Worm (Caenorhabditis elegans) whole organism, L2 larva: Measurements from ENCODE around the gene ttx-3.

Experiments used
- alr-1 ChIP-seq: fragments of 150-350 bp; optimal IDR thresholded peaks from 2 replicates; lab custom pipeline; 2014; ENCODE audit warnings: missing biosample characterization, missing genetic modification characterization
- elt-1 ChIP-seq: fragments of 150-350 bp; optimal IDR thresholded peaks from 2 replicates; lab custom pipeline; 2014; ENCODE audit warnings: missing biosample characterization, missing genetic modification characterization
- elt-3 ChIP-seq: sonication (generic microtip); optimal IDR thresholded peaks from 2 replicates; lab custom pipeline; 2017; ENCODE audit warnings: missing biosample characterization, missing genetic modification characterization
- lin-13 ChIP-seq: fragments of 150-350 bp; optimal IDR thresholded peaks from 2 replicates; lab custom pipeline; 2014; ENCODE audit warnings: missing biosample characterization, missing genetic modification reagents, missing genetic modification characterization
- lin-39 ChIP-seq: fragments of 150-350 bp; optimal IDR thresholded peaks from 2 replicates; lab custom pipeline; 2014; ENCODE audit warnings: missing biosample characterization, missing genetic modification reagents, missing genetic modification characterization
- lsy-2 ChIP-seq, 2 experiments: fragments of 150-350 bp in 1 of 2; sonication (generic microtip) in 1 of 2; optimal IDR thresholded peaks; 2 replicates each; lab custom pipeline; 2014 to 2017; ENCODE audit warnings: missing biosample characterization in 2 of 2, missing genetic modification characterization in 2 of 2
- mab-5 ChIP-seq: fragments of 150-350 bp; optimal IDR thresholded peaks from 2 replicates; lab custom pipeline; 2014; ENCODE audit warnings: missing biosample characterization, missing genetic modification characterization
- nhr-12 ChIP-seq: fragments of 150-350 bp; optimal IDR thresholded peaks from 2 replicates; lab custom pipeline; 2014; ENCODE audit warnings: missing biosample characterization, missing genetic modification characterization
- unc-62 ChIP-seq: fragments of 150-350 bp; optimal IDR thresholded peaks from 2 replicates; lab custom pipeline; 2014; ENCODE audit warnings: missing biosample characterization, missing genetic modification reagents, missing genetic modification characterization
- zag-1 ChIP-seq: fragments of 150-350 bp; optimal IDR thresholded peaks from 2 replicates; lab custom pipeline; 2014; ENCODE audit warnings: missing biosample characterization, missing genetic modification characterization

ce11 chrX:11752289-11752688 is 16.9 kb downstream of the ttx-3 start:
- TF ChIP-seq alr-1 = no peak
- TF ChIP-seq lin-39 = no peak
- TF ChIP-seq zag-1 (tag; lab: Kevin White, UChicago) = no peak
- TF ChIP-seq nhr-12 (tag; lab: Kevin White, UChicago) = no peak
- no peak for TF ChIP-seq lsy-2 (tag; optimal IDR thresholded peaks at IDR 0.05; lab: Kevin White, UChicago)
- no peak for TF ChIP-seq elt-3 (tag; lab: Kevin White, UChicago)
- no peak for TF ChIP-seq elt-1 (tag; lab: Kevin White, UChicago)
- no peak for TF ChIP-seq unc-62 (GFP tag; lab: Kevin White, UChicago)
- TF ChIP-seq mab-5 (tag; lab: Kevin White, UChicago) = no peak
- TF ChIP-seq lin-13 (GFP tag; lab: Kevin White, UChicago) = no peak
